Fruit fly (Drosophila melanogaster): ENCODE results near the gene CG8892.

Gene CG8892

dm6 chr2L:4953086-4953570 lies 28.3 kb downstream of the CG8892 start, which contains the start of gene Jon25Bii:
Gene Jon25Bii, minus strand, starts transcription at chr2L:4953136.
- TF ChIP-seq EcR (GFP tag; optimal IDR thresholded peaks at IDR 0.05) (no peak), CG8159 (tag; optimal IDR thresholded peaks at IDR 0.05) (no peak)

- TF ChIP-seq D1 (tag; optimal IDR thresholded peaks at IDR 0.05): no peak
- TF ChIP-seq CG13204 (GFP tag; optimal IDR thresholded peaks at IDR 0.05): no peak
Observed at dm6 chr2L:4950667-4951066, 30.7 kb downstream of the CG8892 start, which contains the start of gene Jon25Biii. Gene Jon25Biii, minus strand, starts transcription at chr2L:4950767.

dm6 chr2L:4949453-4950045 lies 31.8 kb downstream of the CG8892 start, which contains the start of gene jet:
Gene jet, minus strand, starts transcription at chr2L:4949784.
- TF ChIP-seq fd96Ca (GFP tag; IDR thresholded peaks at IDR 0.05): no peak

dm6 chr2L:4945300-4945699 lies 36.1 kb downstream of the CG8892 start, which contains the start of the genes mRpL24 and betaggt-I:
Gene mRpL24, minus strand, starts transcription at chr2L:4945361.
Gene betaggt-I, plus strand, starts transcription at chr2L:4945579.
- TF ChIP-seq D1 (tag; optimal IDR thresholded peaks at IDR 0.05): peak; percentile 90
- peak; percentile 93 for TF ChIP-seq Pif1A (GFP tag; optimal IDR thresholded peaks at IDR 0.05)
- no peak for TF ChIP-seq EcR (GFP tag; optimal IDR thresholded peaks at IDR 0.05)
- TF ChIP-seq fd96Ca (GFP tag; IDR thresholded peaks at IDR 0.05): peak; percentile 93
- peak; percentile 99 for TF ChIP-seq CG15710 (tag; optimal IDR thresholded peaks at IDR 0.05)
- peak; percentile 97 for TF ChIP-seq CG34367 (tag; optimal IDR thresholded peaks at IDR 0.05)
- TF ChIP-seq CG12605 (GFP tag; IDR thresholded peaks at IDR 0.05): peak; percentile 98
- peak; percentile 96 for TF ChIP-seq Snoo (tag; optimal IDR thresholded peaks at IDR 0.05)
- TF ChIP-seq CG8159 (tag; optimal IDR thresholded peaks at IDR 0.05): peak; percentile 97
- TF ChIP-seq CG8301 (tag; optimal IDR thresholded peaks at IDR 0.05): peak; percentile 97
- peak; percentile 95 for TF ChIP-seq CG9948 (tag; optimal IDR thresholded peaks at IDR 0.05)
- peak; percentile 89 for TF ChIP-seq gl (tag; optimal IDR thresholded peaks at IDR 0.05)
- TF ChIP-seq rn (GFP tag; IDR thresholded peaks at IDR 0.05): peak; percentile 97
- no peak for TF ChIP-seq CG13204 (GFP tag; optimal IDR thresholded peaks at IDR 0.05)
- TF ChIP-seq Pif1B (GFP tag; optimal IDR thresholded peaks at IDR 0.05): peak; percentile 91
- peak; percentile 97 for TF ChIP-seq CG17806 (tag; optimal IDR thresholded peaks at IDR 0.05)
- TF ChIP-seq CG4496 (GFP tag; IDR thresholded peaks at IDR 0.05): peak; percentile 99
- peak; percentile 98 for TF ChIP-seq CG14655 (GFP tag; optimal IDR thresholded peaks at IDR 0.05)
- peak; percentile 97 for TF ChIP-seq CG32121 (GFP tag; IDR thresholded peaks at IDR 0.05)
- TF ChIP-seq Ets98B (GFP tag; IDR thresholded peaks at IDR 0.05): peak; percentile 97
- peak; percentile 90 for TF ChIP-seq CG10348 (GFP tag; IDR thresholded peaks at IDR 0.05)

- TF ChIP-seq CG8159 (tag; optimal IDR thresholded peaks at IDR 0.05): peak; percentile 24
- TF ChIP-seq fd96Ca (GFP tag; IDR thresholded peaks at IDR 0.05): no peak
Observed at dm6 chr2L:4942257-4942792, 39.1 kb downstream of the CG8892 start, which contains the start of gene synr. Gene synr, plus strand, starts transcription at chr2L:4942742.

dm6 chr2L:4937060-4937459 lies 44.3 kb downstream of the CG8892 start, which contains the start of gene Sgs1:
Gene Sgs1, plus strand, starts transcription at chr2L:4937409.
- no peak for TF ChIP-seq CG34367 (tag; optimal IDR thresholded peaks at IDR 0.05)
- no peak for TF ChIP-seq CG4496 (GFP tag; IDR thresholded peaks at IDR 0.05)
- no peak for TF ChIP-seq Pif1A (GFP tag; optimal IDR thresholded peaks at IDR 0.05)
- TF ChIP-seq Ets98B (GFP tag; IDR thresholded peaks at IDR 0.05): no peak
- TF ChIP-seq CG17806 (tag; optimal IDR thresholded peaks at IDR 0.05): no peak
- no peak for TF ChIP-seq CG12605 (GFP tag; IDR thresholded peaks at IDR 0.05)
- no peak for TF ChIP-seq CG8159 (tag; optimal IDR thresholded peaks at IDR 0.05)
- no peak for TF ChIP-seq CG8301 (tag; optimal IDR thresholded peaks at IDR 0.05)
- no peak for TF ChIP-seq CG15710 (tag; optimal IDR thresholded peaks at IDR 0.05)
- TF ChIP-seq CG32121 (GFP tag; IDR thresholded peaks at IDR 0.05): no peak
- TF ChIP-seq Pif1B (GFP tag; optimal IDR thresholded peaks at IDR 0.05): no peak
- TF ChIP-seq CG9948 (tag; optimal IDR thresholded peaks at IDR 0.05): no peak
- no peak for TF ChIP-seq gl (tag; optimal IDR thresholded peaks at IDR 0.05)
- TF ChIP-seq rn (GFP tag; IDR thresholded peaks at IDR 0.05): no peak
- no peak for TF ChIP-seq CG14655 (GFP tag; optimal IDR thresholded peaks at IDR 0.05)

dm6 chr2L:4936325-4936869 lies 45.0 kb downstream of the CG8892 start, which contains the start of gene hoe2:
Gene hoe2, minus strand, starts transcription at chr2L:4936450.
- no peak for TF ChIP-seq CG8301 (tag; optimal IDR thresholded peaks at IDR 0.05)
- TF ChIP-seq CG12605 (GFP tag; IDR thresholded peaks at IDR 0.05): peak; percentile 60; the same call in 1 of the 2 replicates
